Worm (Caenorhabditis elegans): ENCODE results near the gene etr-1.

etr-1 gene

DNA sequence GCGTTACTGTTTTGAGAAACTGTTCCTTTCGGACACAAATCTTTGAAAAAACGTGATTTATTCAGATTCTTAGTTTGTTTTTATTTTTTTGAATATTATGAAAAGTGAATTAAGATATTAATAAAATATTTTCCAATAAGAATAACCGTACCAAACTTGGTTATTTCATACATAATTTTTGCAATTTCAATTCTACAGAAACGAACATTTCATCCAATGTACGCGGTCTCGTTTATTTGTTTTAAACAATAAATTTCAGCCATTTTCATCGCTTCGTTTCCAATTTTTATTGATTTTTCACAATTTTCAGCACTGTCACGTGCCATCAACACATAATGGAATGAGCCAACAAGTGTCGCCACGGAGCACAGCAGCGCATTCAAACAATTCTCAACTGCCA lies 15.2 kb upstream of the etr-1 start, which contains the start of gene T25D3.4:
Gene T25D3.4, plus strand, starts transcription at position 301 of the 400 bp plus-strand sequence.
- TF ChIP-seq blmp-1 (tag; optimal IDR thresholded peaks at IDR 0.05) (no peak), zip-8 (tag; optimal IDR thresholded peaks at IDR 0.05) (no peak), unc-120 (tag; optimal IDR thresholded peaks at IDR 0.05; ENCODE audit: poor library complexity, severe bottlenecking) (no peak), lsy-2 (tag; optimal IDR thresholded peaks at IDR 0.05) (no peak), flh-1 (GFP tag; optimal IDR thresholded peaks at IDR 0.05) (no peak), nhr-28 (tag; optimal IDR thresholded peaks at IDR 0.05) (no peak), lin-32 (GFP tag; optimal IDR thresholded peaks at IDR 0.05) (no peak), tbx-8 (GFP tag; optimal IDR thresholded peaks at IDR 0.05) (no peak), sem-2 (GFP tag; optimal IDR thresholded peaks at IDR 0.05) (no peak)

DNA sequence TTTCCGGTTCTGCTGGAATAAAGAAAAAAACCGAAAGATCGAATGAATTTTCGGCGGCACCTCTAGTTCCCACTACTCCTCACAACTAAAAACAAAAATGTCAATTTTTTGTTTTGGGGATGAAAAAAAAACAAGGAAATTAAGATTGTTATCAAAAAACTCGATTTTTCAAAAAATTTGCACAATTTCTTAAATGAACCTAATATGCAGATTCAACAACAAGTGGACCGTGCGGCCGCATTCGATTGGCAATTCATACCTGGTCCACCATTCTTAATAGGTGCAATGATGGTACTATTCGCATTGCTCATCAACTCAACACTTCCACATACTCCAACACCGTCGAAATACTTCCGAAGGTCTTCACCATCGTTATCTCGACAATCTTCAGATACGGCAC lies 10.7 kb upstream of the etr-1 start:
- no peak for TF ChIP-seq lin-13 (tag; optimal IDR thresholded peaks at IDR 0.05)
- no peak for TF ChIP-seq cnd-1 (tag; optimal IDR thresholded peaks at IDR 0.05)
- no peak for TF ChIP-seq tbx-8 (GFP tag; optimal IDR thresholded peaks at IDR 0.05)
- TF ChIP-seq nhr-2 (tag; optimal IDR thresholded peaks at IDR 0.05) = no peak
- TF ChIP-seq bed-3 (GFP tag; optimal IDR thresholded peaks at IDR 0.05) = no peak
- TF ChIP-seq sem-2 (GFP tag; optimal IDR thresholded peaks at IDR 0.05) = no peak
- TF ChIP-seq unc-62 (GFP tag; optimal IDR thresholded peaks at IDR 0.05) = no peak
- TF ChIP-seq ztf-11 (tag; optimal IDR thresholded peaks at IDR 0.05) = no peak
- TF ChIP-seq nhr-12 (tag; optimal IDR thresholded peaks at IDR 0.05) = no peak
- no peak for TF ChIP-seq M03D4.4 (tag; optimal IDR thresholded peaks at IDR 0.05)

DNA sequence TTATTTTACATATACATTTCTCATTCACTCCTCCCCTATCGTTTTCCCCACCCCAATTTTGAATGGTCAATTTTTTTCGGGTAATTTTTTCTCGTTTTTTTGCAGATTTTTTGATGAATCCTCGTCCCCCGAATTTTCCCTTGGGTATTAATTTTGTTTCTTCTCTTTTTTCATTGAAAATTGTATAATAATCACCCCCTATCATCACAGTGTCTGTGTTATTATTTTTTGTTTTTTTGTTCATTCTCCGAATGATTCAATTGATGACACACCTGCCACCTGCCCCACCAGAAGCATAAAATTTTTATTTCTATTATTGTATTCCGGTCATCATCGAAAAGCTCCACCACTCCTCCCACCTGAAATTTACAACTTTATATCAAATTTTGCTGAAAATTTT lies 9.9 kb upstream of the etr-1 start, which contains the start of gene T25D3.3:
Gene T25D3.3, plus strand, starts transcription at position 301 of the 400 bp plus-strand sequence.
- TF ChIP-seq ces-1 (GFP tag; optimal IDR thresholded peaks at IDR 0.05) = no peak
- no peak for TF ChIP-seq unc-62 (GFP tag; optimal IDR thresholded peaks at IDR 0.05)
- TF ChIP-seq elt-1 (tag; optimal IDR thresholded peaks at IDR 0.05; ENCODE audit: borderline replicate concordance, insufficient read depth) = no peak
- no peak for TF ChIP-seq nhr-76 (tag; optimal IDR thresholded peaks at IDR 0.05)
- no peak for TF ChIP-seq mep-1 (tag; optimal IDR thresholded peaks at IDR 0.05)
- no peak for TF ChIP-seq tbx-8 (GFP tag; optimal IDR thresholded peaks at IDR 0.05)
- TF ChIP-seq nhr-2 (tag; optimal IDR thresholded peaks at IDR 0.05) = no peak
- no peak for TF ChIP-seq ceh-43 (GFP tag; optimal IDR thresholded peaks at IDR 0.05)
- TF ChIP-seq blmp-1 (tag; optimal IDR thresholded peaks at IDR 0.05) = no peak
- no peak for TF ChIP-seq cnd-1 (tag; optimal IDR thresholded peaks at IDR 0.05)
- TF ChIP-seq drap-1 (GFP tag; optimal IDR thresholded peaks at IDR 0.05) = no peak
- no peak for TF ChIP-seq elt-3 (tag; optimal IDR thresholded peaks at IDR 0.05)
- TF ChIP-seq hlh-1 (tag; optimal IDR thresholded peaks at IDR 0.05) = no peak
- no peak for TF ChIP-seq zip-8 (tag; optimal IDR thresholded peaks at IDR 0.05)

DNA sequence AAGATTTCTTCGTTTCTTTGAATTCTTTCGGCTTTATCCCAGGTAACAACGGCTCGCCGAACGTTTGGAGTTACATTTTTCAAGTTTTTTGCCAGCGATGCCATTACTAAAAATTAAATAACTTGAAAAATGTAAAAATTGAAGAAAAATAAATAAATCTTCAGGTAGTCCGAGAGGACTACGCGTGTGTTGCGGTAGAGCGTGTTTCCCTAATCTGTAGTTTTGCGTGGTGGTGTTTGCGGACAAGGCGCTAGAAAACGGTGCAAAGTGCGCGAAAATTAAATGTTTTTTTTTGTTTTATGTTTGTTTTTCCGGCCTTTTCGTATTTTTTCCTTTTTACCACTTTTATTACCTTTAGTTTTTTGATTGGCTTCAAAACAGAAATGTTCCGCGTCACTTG lies 6.3 kb upstream of the etr-1 start, which contains the start of gene mrpl-28:
Gene mrpl-28, minus strand, starts transcription at position 106 of the 400 bp plus-strand sequence.
- no peak for TF ChIP-seq elt-1 (tag; optimal IDR thresholded peaks at IDR 0.05; ENCODE audit: borderline replicate concordance, insufficient read depth)
- no peak for TF ChIP-seq cnd-1 (tag; optimal IDR thresholded peaks at IDR 0.05)
- TF ChIP-seq snpc-4 (tag; optimal IDR thresholded peaks at IDR 0.05) = no peak
- no peak for TF ChIP-seq mab-5 (tag; optimal IDR thresholded peaks at IDR 0.05)
- no peak for TF ChIP-seq unc-120 (tag; optimal IDR thresholded peaks at IDR 0.05; ENCODE audit: poor library complexity, severe bottlenecking)
- TF ChIP-seq nhr-237 (tag; optimal IDR thresholded peaks at IDR 0.05) = peak; percentile 84
- no peak for TF ChIP-seq unc-39 (tag; optimal IDR thresholded peaks at IDR 0.05)
- TF ChIP-seq unc-62 (GFP tag; optimal IDR thresholded peaks at IDR 0.05) = no peak
- TF ChIP-seq lin-13 (tag; optimal IDR thresholded peaks at IDR 0.05) = peak; percentile 93
- no peak for TF ChIP-seq ham-2 (GFP tag; optimal IDR thresholded peaks at IDR 0.05)
- peak; percentile 78 for TF ChIP-seq mep-1 (tag; optimal IDR thresholded peaks at IDR 0.05)
- no peak for TF ChIP-seq zip-8 (tag; optimal IDR thresholded peaks at IDR 0.05)
- TF ChIP-seq M03D4.4 (tag; optimal IDR thresholded peaks at IDR 0.05) = no peak
- peak; percentile 29 for TF ChIP-seq hlh-1 (tag; optimal IDR thresholded peaks at IDR 0.05)
- peak; percentile 86 for TF ChIP-seq pha-4 (tag; optimal IDR thresholded peaks at IDR 0.05)
- TF ChIP-seq ceh-39 (tag; optimal IDR thresholded peaks at IDR 0.05) = peak; percentile 74
- peak; percentile 81 for TF ChIP-seq ces-1 (GFP tag; optimal IDR thresholded peaks at IDR 0.05)
- no peak for TF ChIP-seq tbx-8 (GFP tag; optimal IDR thresholded peaks at IDR 0.05)
- no peak for TF ChIP-seq ceh-43 (GFP tag; optimal IDR thresholded peaks at IDR 0.05)
- no peak for TF ChIP-seq ztf-11 (tag; optimal IDR thresholded peaks at IDR 0.05)
- no peak for TF ChIP-seq flh-1 (GFP tag; optimal IDR thresholded peaks at IDR 0.05)
- TF ChIP-seq nhr-2 (tag; optimal IDR thresholded peaks at IDR 0.05) = no peak
- TF ChIP-seq lsy-2 (tag; optimal IDR thresholded peaks at IDR 0.05) = peak; percentile 75
- TF ChIP-seq sptf-1 (tag; optimal IDR thresholded peaks at IDR 0.05) = peak; percentile 15
- no peak for TF ChIP-seq ceh-83 (GFP tag; optimal IDR thresholded peaks at IDR 0.05)
- TF ChIP-seq sem-2 (GFP tag; optimal IDR thresholded peaks at IDR 0.05) = no peak
- no peak for TF ChIP-seq nhr-12 (tag; optimal IDR thresholded peaks at IDR 0.05)
- TF ChIP-seq elt-3 (tag; optimal IDR thresholded peaks at IDR 0.05) = no peak
- TF ChIP-seq bed-3 (GFP tag; optimal IDR thresholded peaks at IDR 0.05) = no peak
- TF ChIP-seq blmp-1 (tag; optimal IDR thresholded peaks at IDR 0.05) = no peak
- TF ChIP-seq drap-1 (GFP tag; optimal IDR thresholded peaks at IDR 0.05) = no peak
- TF ChIP-seq lin-32 (GFP tag; optimal IDR thresholded peaks at IDR 0.05) = no peak
- TF ChIP-seq nhr-28 (tag; optimal IDR thresholded peaks at IDR 0.05) = no peak
- TF ChIP-seq nhr-76 (tag; optimal IDR thresholded peaks at IDR 0.05) = no peak
- TF ChIP-seq mls-2 (tag; optimal IDR thresholded peaks at IDR 0.05) = no peak
